Worm (Caenorhabditis elegans) whole organism, early embryonic: Measurements from ENCODE around the gene fbxa-166.

Experiments
- F13C5.2 ChIP-seq: sonication (generic microtip); optimal IDR thresholded peaks from 2 replicates; lab custom pipeline; 2017; ENCODE audit warnings: mild to moderate bottlenecking, missing genetic modification characterization, inconsistent platforms, missing compliant biosample characterization
- aly-1 ChIP-seq: sonication (generic microtip); optimal IDR thresholded peaks from 2 replicates; lab custom pipeline; 2016; ENCODE audit warnings: missing genetic modification characterization, missing compliant biosample characterization
- ceh-36 ChIP-seq: sonication (generic microtip); optimal IDR thresholded peaks from 2 replicates; lab custom pipeline; 2016; ENCODE audit warnings: missing genetic modification characterization, inconsistent platforms, missing compliant biosample characterization
- ets-7 ChIP-seq: sonication (generic microtip); optimal IDR thresholded peaks from 2 replicates; lab custom pipeline; 2016; ENCODE audit warnings: missing genotype, missing genetic modification characterization, missing compliant biosample characterization
- hmg-4 ChIP-seq: fragments of 200-800 bp; sonication (Bioruptor generic); optimal IDR thresholded peaks from 2 replicates; lab custom pipeline; 2018; ENCODE audit warnings: mild to moderate bottlenecking, missing genetic modification characterization, missing compliant biosample characterization
- hnd-1 ChIP-seq: sonication (generic microtip); optimal IDR thresholded peaks from 2 replicates; lab custom pipeline; 2016; ENCODE audit warnings: missing genetic modification characterization, missing compliant biosample characterization
- pes-1 ChIP-seq: fragments of 200-800 bp; sonication (Bioruptor generic); IDR thresholded peaks from 2 replicates; pipeline ENCODE4 v1.3.6; 2022; ENCODE audit warnings: missing genetic modification reagents, missing genetic modification characterization, missing compliant biosample characterization
- scrt-1 ChIP-seq: fragments of 200-800 bp; sonication (Bioruptor generic); IDR thresholded peaks from 2 replicates; pipeline ENCODE4 v1.3.6; 2022; ENCODE audit warnings: missing genetic modification characterization, missing compliant biosample characterization
- sea-1 ChIP-seq: fragments of 200-800 bp; sonication (Bioruptor generic); conservative IDR thresholded peaks from 2 replicates; pipeline ENCODE4 v1.3.6; 2022; ENCODE audit warnings: missing genetic modification characterization, missing compliant biosample characterization
- tbx-11 ChIP-seq: fragments of 200-800 bp; sonication (Bioruptor generic); IDR thresholded peaks from 2 replicates; pipeline ENCODE4 v1.3.6; 2022; ENCODE audit warnings: missing genetic modification characterization, missing compliant biosample characterization

The fbxa-166 gene

ce11 chrII:1571032-1571431 is 47.8 kb downstream of the fbxa-166 start, which contains the start of gene fbxb-46:
TSS of gene fbxb-46 (minus strand) at chrII:1571132.
- TF ChIP-seq aly-1 (no peak), pes-1 (no peak), scrt-1 (no peak), hnd-1 (tag; lab: Kevin White, UChicago) (no peak)

ce11 chrII:1568214-1568613 is 50.6 kb downstream of the fbxa-166 start, which contains the start of gene fbxb-49:
TSS of gene fbxb-49 (plus strand) at chrII:1568514.
- TF ChIP-seq hmg-4 (GFP tag; lab: Kevin White, UChicago) (no peak), hnd-1 (tag; lab: Kevin White, UChicago) (no peak), tbx-11 (no peak), scrt-1 (no peak), F13C5.2 (tag; lab: Kevin White, UChicago) (no peak), pes-1 (no peak), aly-1 (no peak), ceh-36 (tag; lab: Kevin White, UChicago) (no peak)

ce11 chrII:1567646-1568045 is 51.2 kb downstream of the fbxa-166 start, which contains the start of gene K05F6.8:
TSS of gene K05F6.8 (minus strand) at chrII:1567746.
- no peak for TF ChIP-seq tbx-11
- no peak for TF ChIP-seq sea-1 (GFP tag; lab: Robert Waterston, UW)
- no peak for TF ChIP-seq aly-1
- no peak for TF ChIP-seq ets-7
